Worm (Caenorhabditis elegans): ENCODE results near the gene F48G7.10.
A peak's percentile ranks its signal among the peaks of the same experiment; 100 is the strongest.

The F48G7.10 gene

DNA sequence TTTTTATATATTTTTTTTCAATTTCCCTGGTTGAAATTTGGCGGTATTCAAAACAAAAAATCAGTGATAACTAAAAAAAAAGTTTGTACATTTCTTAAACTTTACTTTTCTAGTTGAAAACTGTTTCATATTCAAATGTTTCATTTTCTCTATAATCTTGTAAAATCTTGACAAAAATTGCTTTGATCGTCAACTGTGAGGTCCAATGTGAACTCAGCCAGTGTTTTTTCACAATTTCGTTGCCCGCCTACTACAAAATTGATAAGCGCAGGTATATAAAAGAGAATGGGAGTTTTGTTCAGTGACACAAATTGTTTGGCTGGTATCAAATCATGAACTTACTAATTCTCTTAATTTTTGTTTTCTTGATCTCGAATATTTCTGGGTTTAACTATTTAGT, 12.1 kb upstream of the F48G7.10 start, which contains the start of gene ugt-42:
ugt-42 (plus strand) TSS at position 301 of the 400 bp plus-strand sequence.
- TF ChIP-seq lin-15B (tag; optimal IDR thresholded peaks at IDR 0.05): no peak
- no peak for TF ChIP-seq hmg-11 (tag; optimal IDR thresholded peaks at IDR 0.05)
- TF ChIP-seq unc-62 (GFP tag; optimal IDR thresholded peaks at IDR 0.05): no peak
- TF ChIP-seq ceh-16 (tag; optimal IDR thresholded peaks at IDR 0.05): no peak
- TF ChIP-seq fos-1 (tag; optimal IDR thresholded peaks at IDR 0.05): no peak
- no peak for TF ChIP-seq mml-1 (tag; optimal IDR thresholded peaks at IDR 0.05)
- TF ChIP-seq fkh-10 (GFP tag; optimal IDR thresholded peaks at IDR 0.05): no peak
- no peak for TF ChIP-seq lin-39 (tag; optimal IDR thresholded peaks at IDR 0.05)
- no peak for TF ChIP-seq tbx-2 (tag; optimal IDR thresholded peaks at IDR 0.05)
- TF ChIP-seq nhr-11 (tag; optimal IDR thresholded peaks at IDR 0.05): no peak
- TF ChIP-seq ceh-9 (tag; optimal IDR thresholded peaks at IDR 0.05): no peak
- TF ChIP-seq mdl-1 (tag; optimal IDR thresholded peaks at IDR 0.05): no peak
- no peak for TF ChIP-seq elt-1 (tag; optimal IDR thresholded peaks at IDR 0.05)
- TF ChIP-seq ztf-11 (tag; optimal IDR thresholded peaks at IDR 0.05): no peak
- TF ChIP-seq egl-27 (tag; optimal IDR thresholded peaks at IDR 0.05): no peak
- no peak for TF ChIP-seq nhr-67 (tag; optimal IDR thresholded peaks at IDR 0.05)
- no peak for TF ChIP-seq elt-2 (tag; optimal IDR thresholded peaks at IDR 0.05)
- no peak for TF ChIP-seq pha-4 (tag; optimal IDR thresholded peaks at IDR 0.05)
- no peak for TF ChIP-seq jun-1 (tag; optimal IDR thresholded peaks at IDR 0.05)

DNA sequence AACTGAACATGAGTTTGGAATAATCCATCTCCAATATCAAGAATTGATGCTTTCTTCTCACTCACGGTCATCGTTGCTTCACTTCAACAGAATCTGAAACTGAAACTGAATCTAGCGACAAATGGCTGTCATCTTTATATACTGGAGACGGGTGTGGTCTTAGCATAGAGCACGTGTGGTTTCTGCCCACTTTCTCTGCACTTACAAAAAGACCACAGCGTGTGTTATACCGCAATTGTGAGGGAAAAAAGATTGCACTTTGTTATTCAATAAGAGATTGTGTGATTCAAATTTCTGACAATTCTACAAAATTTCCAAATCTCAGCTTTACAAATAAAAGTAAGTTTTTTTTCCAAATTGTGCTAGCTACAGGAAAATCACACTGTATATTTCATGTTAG, 11.4 kb upstream of the F48G7.10 start, which contains the start of gene F48G7.12:
F48G7.12 (minus strand) TSS at position 101 of the 400 bp plus-strand sequence.
- TF ChIP-seq fkh-10 (GFP tag; optimal IDR thresholded peaks at IDR 0.05): no peak
- no peak for TF ChIP-seq jun-1 (tag; optimal IDR thresholded peaks at IDR 0.05)
- no peak for TF ChIP-seq lsy-12 (tag; optimal IDR thresholded peaks at IDR 0.05)
- no peak for TF ChIP-seq unc-62 (GFP tag; optimal IDR thresholded peaks at IDR 0.05)
- TF ChIP-seq ceh-16 (tag; optimal IDR thresholded peaks at IDR 0.05): no peak
- no peak for TF ChIP-seq nfya-1 (tag; optimal IDR thresholded peaks at IDR 0.05; ENCODE audit: insufficient read depth)
- no peak for TF ChIP-seq eor-1 (tag; optimal IDR thresholded peaks at IDR 0.05)
- no peak for TF ChIP-seq nhr-67 (tag; optimal IDR thresholded peaks at IDR 0.05)
- no peak for TF ChIP-seq elt-2 (tag; optimal IDR thresholded peaks at IDR 0.05)
- no peak for TF ChIP-seq egl-5 (tag; optimal IDR thresholded peaks at IDR 0.05)
- TF ChIP-seq nhr-237 (tag; optimal IDR thresholded peaks at IDR 0.05): no peak
- TF ChIP-seq snpc-4 (tag; optimal IDR thresholded peaks at IDR 0.05): no peak
- TF ChIP-seq ama-1 (optimal IDR thresholded peaks at IDR 0.05): no peak
- TF ChIP-seq nhr-76 (tag; optimal IDR thresholded peaks at IDR 0.05): no peak
- no peak for TF ChIP-seq lin-15B (tag; optimal IDR thresholded peaks at IDR 0.05)
- TF ChIP-seq elt-1 (tag; optimal IDR thresholded peaks at IDR 0.05): no peak
- TF ChIP-seq mdl-1 (tag; optimal IDR thresholded peaks at IDR 0.05): no peak
- no peak for TF ChIP-seq ztf-4 (tag; optimal IDR thresholded peaks at IDR 0.05)
- no peak for TF ChIP-seq daf-12 (tag; optimal IDR thresholded peaks at IDR 0.05)

- TF ChIP-seq lin-39 (tag; optimal IDR thresholded peaks at IDR 0.05) (peak; percentile 17), hmg-11 (tag; optimal IDR thresholded peaks at IDR 0.05) (peak; percentile 41), fkh-2 (tag; optimal IDR thresholded peaks at IDR 0.05) (no peak), egl-5 (tag; optimal IDR thresholded peaks at IDR 0.05) (peak; percentile 29)
Measured at ce11 chrV:642750-643149, 8.0 kb upstream of the F48G7.10 start, which contains the start of gene nhr-190. Gene nhr-190 (minus strand): TSS chrV:642924.

DNA sequence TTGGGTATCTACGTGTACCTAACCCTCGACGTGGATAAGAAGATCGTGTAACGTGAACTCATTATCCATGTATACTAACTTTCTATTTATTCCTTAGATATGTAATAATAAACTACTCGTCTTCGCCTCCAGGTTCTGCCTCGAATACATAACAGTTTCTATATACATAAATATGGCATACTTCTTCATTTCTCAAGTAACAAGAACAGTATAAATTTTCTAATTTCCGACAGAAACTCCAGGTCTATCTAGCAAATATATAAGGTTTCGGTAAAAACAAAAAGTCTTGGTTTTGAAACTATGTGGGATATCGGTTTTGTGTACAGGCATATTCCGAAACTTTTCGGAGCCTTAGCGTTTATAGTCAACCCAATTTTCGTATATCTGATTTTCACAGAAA, 3.6 kb upstream of the F48G7.10 start, which contains the start of gene srj-37:
srj-37 (plus strand) TSS at position 301 of the 400 bp plus-strand sequence.
- TF ChIP-seq fkh-2 (tag; optimal IDR thresholded peaks at IDR 0.05): no peak
- TF ChIP-seq eor-1 (tag; optimal IDR thresholded peaks at IDR 0.05): no peak
- no peak for TF ChIP-seq nhr-25 (tag; optimal IDR thresholded peaks at IDR 0.05)
- TF ChIP-seq zag-1 (tag; optimal IDR thresholded peaks at IDR 0.05): no peak
- no peak for TF ChIP-seq mdl-1 (tag; optimal IDR thresholded peaks at IDR 0.05)
- TF ChIP-seq nhr-76 (tag; optimal IDR thresholded peaks at IDR 0.05): no peak
- TF ChIP-seq elt-3 (tag; optimal IDR thresholded peaks at IDR 0.05): no peak
- no peak for TF ChIP-seq jun-1 (tag; optimal IDR thresholded peaks at IDR 0.05)
- no peak for TF ChIP-seq pha-4 (tag; optimal IDR thresholded peaks at IDR 0.05)
- no peak for TF ChIP-seq ceh-82 (tag; optimal IDR thresholded peaks at IDR 0.05)
- TF ChIP-seq unc-39 (tag; optimal IDR thresholded peaks at IDR 0.05): no peak
- TF ChIP-seq nhr-23 (tag; optimal IDR thresholded peaks at IDR 0.05): no peak
